Fruit fly (Drosophila melanogaster) whole organism, prepupa: ENCODE data around the gene CG5853.

Experiments used
- Blimp-1 ChIP-seq: fragments of 200-800 bp; sonication (Bioruptor generic); optimal IDR thresholded peaks from 3 replicates; lab custom pipeline; 2017; ENCODE audit warnings: missing biosample characterization, missing genetic modification characterization, mild to moderate bottlenecking, moderate library complexity, missing genetic modification reagents
- CG10631 ChIP-seq: fragments of 200-800 bp; sonication (Bioruptor generic); optimal IDR thresholded peaks from 2 replicates; lab custom pipeline; 2016; ENCODE audit warnings: missing biosample characterization, missing genetic modification characterization
- CG11294 ChIP-seq: fragments of 200-800 bp; sonication (Bioruptor generic); IDR thresholded peaks from 2 replicates; pipeline ENCODE4 v1.3.6; 2022; ENCODE audit warnings: missing biosample characterization, missing genetic modification characterization
- CG11762 ChIP-seq: fragments of 200-800 bp; sonication (Bioruptor generic); optimal IDR thresholded peaks from 3 replicates; lab custom pipeline; 2016; ENCODE audit warnings: missing biosample characterization, missing genetic modification characterization; ENCODE audit not compliant: insufficient read depth
- CG11902 ChIP-seq: fragments of 200-800 bp; sonication (Bioruptor generic); optimal IDR thresholded peaks from 3 replicates; lab custom pipeline; 2016; ENCODE audit warnings: missing biosample characterization, missing genetic modification characterization
- CG15336 ChIP-seq: fragments of 200-800 bp; sonication (Bioruptor generic); IDR thresholded peaks from 2 replicates; pipeline ENCODE4 v1.3.6; 2022; ENCODE audit warnings: missing biosample characterization, missing genetic modification characterization
- CG1621 ChIP-seq: fragments of 200-800 bp; sonication (Bioruptor generic); optimal IDR thresholded peaks from 3 replicates; lab custom pipeline; 2018; ENCODE audit warnings: missing biosample characterization, mild to moderate bottlenecking, missing genetic modification characterization
- CG16779 ChIP-seq: fragments of 200-800 bp; sonication (Bioruptor generic); optimal IDR thresholded peaks from 3 replicates; lab custom pipeline; 2017; ENCODE audit warnings: missing biosample characterization, mild to moderate bottlenecking, missing genetic modification characterization
- CG3032 ChIP-seq: fragments of 200-800 bp; optimal IDR thresholded peaks from 2 replicates; lab custom pipeline; 2019; ENCODE audit warnings: missing biosample characterization, mild to moderate bottlenecking, missing genetic modification characterization, moderate library complexity
- CG31627 ChIP-seq: fragments of 200-800 bp; sonication (Bioruptor generic); optimal IDR thresholded peaks from 3 replicates; lab custom pipeline; 2016; ENCODE audit warnings: missing biosample characterization, missing genetic modification characterization
- CG32006 ChIP-seq: fragments of 200-800 bp; sonication (Bioruptor generic); optimal IDR thresholded peaks from 3 replicates; lab custom pipeline; 2017; ENCODE audit warnings: missing biosample characterization, mild to moderate bottlenecking, missing genetic modification characterization
- CG34406 ChIP-seq: fragments of 200-800 bp; sonication (Bioruptor generic); optimal IDR thresholded peaks from 3 replicates; lab custom pipeline; 2016; ENCODE audit warnings: missing biosample characterization, missing genetic modification characterization
- CG3919 ChIP-seq: fragments of 200-800 bp; sonication (Bioruptor generic); optimal IDR thresholded peaks from 3 replicates; lab custom pipeline; 2016; ENCODE audit warnings: missing biosample characterization, missing genetic modification characterization
- CG6276 ChIP-seq: fragments of 200-800 bp; sonication (Bioruptor generic); optimal IDR thresholded peaks from 2 replicates; lab custom pipeline; 2017; ENCODE audit warnings: missing biosample characterization, mild to moderate bottlenecking, missing genetic modification characterization
- CG6792 ChIP-seq: fragments of 200-800 bp; sonication (Bioruptor generic); optimal IDR thresholded peaks from 3 replicates; lab custom pipeline; 2016; ENCODE audit warnings: missing biosample characterization, missing genetic modification characterization
- CG6808 ChIP-seq: fragments of 200-800 bp; sonication (Bioruptor generic); optimal IDR thresholded peaks from 3 replicates; lab custom pipeline; 2017; ENCODE audit warnings: missing biosample characterization, missing genetic modification characterization, mild to moderate bottlenecking, moderate library complexity, missing genetic modification reagents
- CG6854 ChIP-seq: fragments of 200-800 bp; sonication (Bioruptor generic); optimal IDR thresholded peaks from 2 replicates; lab custom pipeline; 2017; ENCODE audit warnings: missing biosample characterization, mild to moderate bottlenecking, missing genetic modification characterization
- CG8119 ChIP-seq: fragments of 200-800 bp; sonication (Bioruptor generic); IDR thresholded peaks from 3 replicates; pipeline ENCODE4 v1.3.6; 2022; ENCODE audit warnings: missing biosample characterization, missing genetic modification characterization
- CG8319 ChIP-seq: fragments of 200-800 bp; sonication (Bioruptor generic); optimal IDR thresholded peaks from 3 replicates; lab custom pipeline; 2016; ENCODE audit warnings: missing biosample characterization, missing genetic modification characterization
- CG8632 ChIP-seq: fragments of 200-800 bp; sonication (Bioruptor generic); optimal IDR thresholded peaks from 3 replicates; lab custom pipeline; 2016; ENCODE audit warnings: missing biosample characterization, missing genetic modification characterization
- Eip75B ChIP-seq: fragments of 200-800 bp; sonication (Bioruptor generic); optimal IDR thresholded peaks from 3 replicates; lab custom pipeline; 2016; ENCODE audit warnings: missing biosample characterization, missing genetic modification characterization
- Eip78C ChIP-seq: fragments of 200-800 bp; sonication (Bioruptor generic); peaks from one replicate; lab custom pipeline; 2016; ENCODE audit warnings: missing biosample characterization, missing genetic modification characterization
- Eip93F ChIP-seq: fragments of 200-800 bp; sonication (Bioruptor generic); optimal IDR thresholded peaks from 2 replicates; lab custom pipeline; 2016; ENCODE audit warnings: missing biosample characterization, mild to moderate bottlenecking, missing genetic modification characterization
- Ets21C ChIP-seq: fragments of 200-800 bp; sonication (Bioruptor generic); optimal IDR thresholded peaks from 3 replicates; lab custom pipeline; 2016; ENCODE audit warnings: missing biosample characterization, missing genetic modification characterization
- Hr38 ChIP-seq: sonication (Bioruptor generic); optimal IDR thresholded peaks from 2 replicates; lab custom pipeline; 2016; ENCODE audit warnings: missing biosample characterization, missing genetic modification characterization
- Hr39 ChIP-seq: fragments of 200-800 bp; sonication (Bioruptor generic); optimal IDR thresholded peaks from 2 replicates; lab custom pipeline; 2016; ENCODE audit warnings: missing biosample characterization, missing genetic modification characterization
- Hr4 ChIP-seq: fragments of 200-800 bp; sonication (Bioruptor generic); optimal IDR thresholded peaks from 3 replicates; lab custom pipeline; 2016; ENCODE audit warnings: missing biosample characterization, missing genetic modification characterization
- Lpt ChIP-seq: fragments of 200-800 bp; sonication (Bioruptor generic); optimal IDR thresholded peaks from 3 replicates; lab custom pipeline; 2016; ENCODE audit warnings: missing biosample characterization, missing genetic modification characterization
- Met ChIP-seq: fragments of 200-800 bp; sonication (Bioruptor generic); optimal IDR thresholded peaks from 3 replicates; lab custom pipeline; 2016; ENCODE audit warnings: missing biosample characterization, missing genetic modification characterization
- OdsH ChIP-seq: fragments of 200-800 bp; sonication (Bioruptor generic); optimal IDR thresholded peaks from 3 replicates; lab custom pipeline; 2016; ENCODE audit warnings: missing biosample characterization, missing genetic modification characterization
- Smox ChIP-seq: fragments of 200-800 bp; sonication (Bioruptor generic); optimal IDR thresholded peaks from 3 replicates; lab custom pipeline; 2016; ENCODE audit warnings: missing biosample characterization, missing genetic modification characterization
- Sox102F ChIP-seq: fragments of 200-800 bp; sonication (Bioruptor generic); optimal IDR thresholded peaks from 2 replicates; lab custom pipeline; 2016; ENCODE audit warnings: missing biosample characterization, mild to moderate bottlenecking, missing genetic modification characterization
- Sox14 ChIP-seq: fragments of 200-800 bp; sonication (Bioruptor generic); optimal IDR thresholded peaks from 3 replicates; lab custom pipeline; 2016; ENCODE audit warnings: missing biosample characterization, missing genetic modification characterization
- Sox15 ChIP-seq: fragments of 200-800 bp; sonication (Bioruptor generic); optimal IDR thresholded peaks from 3 replicates; lab custom pipeline; 2016; ENCODE audit warnings: missing biosample characterization, missing genetic modification characterization
- achi ChIP-seq: fragments of 200-800 bp; sonication (Bioruptor generic); optimal IDR thresholded peaks from 3 replicates; lab custom pipeline; 2016; ENCODE audit warnings: missing biosample characterization, missing genetic modification characterization
- acj6 ChIP-seq: fragments of 200-800 bp; sonication (Bioruptor generic); optimal IDR thresholded peaks from 3 replicates; lab custom pipeline; 2016; ENCODE audit warnings: missing biosample characterization, missing genetic modification characterization
- cyc ChIP-seq: fragments of 200-800 bp; sonication (Bioruptor generic); optimal IDR thresholded peaks from 3 replicates; lab custom pipeline; 2016; ENCODE audit warnings: missing biosample characterization, missing genetic modification characterization
- dac ChIP-seq: fragments of 200-800 bp; sonication (Bioruptor generic); optimal IDR thresholded peaks from 2 replicates; lab custom pipeline; 2017; ENCODE audit warnings: missing biosample characterization, mild to moderate bottlenecking, missing genetic modification characterization
- dsx ChIP-seq: fragments of 200-800 bp; optimal IDR thresholded peaks from 3 replicates; lab custom pipeline; 2019; ENCODE audit warnings: missing biosample characterization, mild to moderate bottlenecking, missing genetic modification characterization, moderate library complexity; ENCODE audit not compliant: poor library complexity, severe bottlenecking
- eg ChIP-seq: fragments of 200-800 bp; sonication (Bioruptor generic); IDR thresholded peaks from 3 replicates; pipeline ENCODE4 v1.3.6; 2022; ENCODE audit warnings: missing biosample characterization, missing genetic modification characterization
- esn ChIP-seq: fragments of 200-800 bp; sonication (Bioruptor generic); optimal IDR thresholded peaks from 2 replicates; lab custom pipeline; 2016; ENCODE audit warnings: missing biosample characterization, mild to moderate bottlenecking, missing genetic modification characterization, moderate library complexity
- fd85E ChIP-seq: fragments of 200-800 bp; sonication (Bioruptor generic); optimal IDR thresholded peaks from 3 replicates; lab custom pipeline; 2016; ENCODE audit warnings: missing biosample characterization, missing genetic modification characterization
- fkh ChIP-seq: fragments of 200-800 bp; sonication (Bioruptor generic); optimal IDR thresholded peaks from 3 replicates; lab custom pipeline; 2017; ENCODE audit warnings: missing biosample characterization, mild to moderate bottlenecking, missing genetic modification characterization, moderate library complexity
- net ChIP-seq: fragments of 200-800 bp; sonication (Bioruptor generic); optimal IDR thresholded peaks from 3 replicates; lab custom pipeline; 2016; ENCODE audit warnings: missing biosample characterization, missing genetic modification characterization
- pdm3 ChIP-seq: fragments of 200-800 bp; sonication (Bioruptor generic); optimal IDR thresholded peaks from 3 replicates; lab custom pipeline; 2016; ENCODE audit warnings: missing biosample characterization, missing genetic modification characterization
- salr ChIP-seq, 2 experiments: fragments of 200-800 bp; sonication (Bioruptor generic); optimal IDR thresholded peaks; 3 replicates each; lab custom pipeline; 2016 to 2018; ENCODE audit warnings: missing biosample characterization in 2 of 2, missing genetic modification characterization in 2 of 2, mild to moderate bottlenecking in 1 of 2
- ss ChIP-seq, 2 experiments: fragments of 200-800 bp; sonication (Bioruptor generic); optimal IDR thresholded peaks; 2 replicates in 1 of 2; 3 replicates in 1 of 2; lab custom pipeline; 2017 to 2018; ENCODE audit warnings: mild to moderate bottlenecking in 2 of 2, missing biosample characterization in 2 of 2, missing genetic modification characterization in 2 of 2, moderate library complexity in 1 of 2
- svp ChIP-seq: fragments of 200-800 bp; sonication (Bioruptor generic); peaks from one replicate; lab custom pipeline; 2016; ENCODE audit warnings: missing biosample characterization, missing genetic modification characterization
- topi ChIP-seq: fragments of 200-800 bp; sonication (Bioruptor generic); optimal IDR thresholded peaks from 3 replicates; lab custom pipeline; 2016; ENCODE audit warnings: missing biosample characterization, missing genetic modification characterization
- vri ChIP-seq: fragments of 200-800 bp; sonication (Bioruptor generic); optimal IDR thresholded peaks from 3 replicates; lab custom pipeline; 2016; ENCODE audit warnings: missing biosample characterization, mild to moderate bottlenecking, missing genetic modification characterization

The CG5853 gene

DNA sequence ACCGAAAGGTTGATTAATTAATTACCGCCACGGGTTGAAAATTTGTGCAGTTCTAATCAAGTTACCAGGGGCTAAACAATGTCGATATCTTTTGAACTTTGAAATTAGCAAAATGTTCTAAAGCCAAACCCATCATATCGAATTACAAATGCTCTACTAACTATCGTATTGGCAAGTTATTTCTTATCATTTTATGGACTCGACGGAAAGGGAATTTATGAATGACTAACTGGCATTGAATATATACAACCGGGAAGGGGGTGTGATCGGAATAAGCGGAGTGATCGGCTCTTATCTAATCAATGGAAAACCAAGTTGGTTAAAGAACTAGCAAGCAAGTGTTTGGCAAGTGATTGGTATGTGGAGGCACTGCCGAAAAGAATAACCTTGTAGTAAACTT is 3.9 kb downstream of the CG5853 start:
- TF ChIP-seq Eip78C (GFP tag; lab: Kevin White, UChicago) (peak; percentile 55), Ets21C (no peak), vri (GFP tag; lab: Kevin White, UChicago) (peak; percentile 74)

DNA sequence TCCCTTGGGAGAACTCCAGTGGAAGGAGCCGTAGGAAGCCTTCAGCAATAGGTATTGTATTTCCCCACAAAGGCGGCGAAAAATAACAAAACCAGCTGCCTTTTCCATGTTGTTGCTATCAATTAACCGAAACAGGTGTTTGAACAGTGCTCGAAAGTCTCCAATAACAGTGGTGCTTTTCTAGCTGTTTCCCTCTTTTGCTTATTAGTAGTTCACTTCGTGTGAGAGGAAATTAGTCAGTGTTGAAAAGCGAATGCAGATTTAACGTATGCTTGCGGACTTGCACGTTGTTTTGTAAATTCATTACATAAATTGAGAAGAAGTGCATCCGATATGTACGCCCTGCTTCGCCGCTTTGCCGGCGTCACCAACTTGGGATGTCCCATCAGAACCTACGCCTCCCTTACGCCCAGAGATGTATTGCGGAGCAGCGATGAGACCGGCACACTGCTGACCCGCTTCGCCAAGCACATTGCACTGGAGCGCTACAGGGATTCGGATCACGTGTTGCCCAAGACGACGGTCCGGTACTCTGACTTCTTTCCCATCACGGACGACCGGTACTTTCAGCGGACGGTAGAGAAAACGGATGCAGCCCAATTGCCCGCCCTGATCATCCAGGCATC is 8.7 kb downstream of the CG5853 start, which contains the start of the genes Datp and CG4619:
Datp (minus strand) TSS at position 160 of the 626 bp plus-strand sequence.
CG4619 (plus strand) TSS at position 233 of the 626 bp plus-strand sequence.
- TF ChIP-seq Hr4 (no peak), Hr38 (GFP tag; lab: Kevin White, UChicago) (no peak), Eip78C (GFP tag; lab: Kevin White, UChicago) (peak; percentile 74), Blimp-1 (GFP tag; lab: Kevin White, UChicago) (no peak), cyc (peak; percentile 42), CG8119 (GFP tag; lab: Robert Waterston, UW) (no peak), Met (GFP tag; lab: Kevin White, UChicago) (no peak), CG3032 (tag; lab: Kevin White, UChicago) (no peak), CG6792 (GFP tag; lab: Kevin White, UChicago) (no peak), CG32006 (no peak), CG6808 (GFP tag; lab: Kevin White, UChicago) (no peak), Lpt (no peak), fkh (no peak), salr (GFP tag; optimal IDR thresholded peaks at IDR 0.05; lab: Kevin White, UChicago) (no peak), CG8632 (GFP tag; lab: Kevin White, UChicago) (no peak), Hr39 (no peak), Ets21C (no peak), vri (GFP tag; lab: Kevin White, UChicago) (peak; percentile 59), Eip93F (no peak), CG11294 (GFP tag; lab: Robert Waterston, UW) (no peak), acj6 (GFP tag; lab: Kevin White, UChicago) (no peak), CG11762 (GFP tag; lab: Kevin White, UChicago) (peak; percentile 29), CG1621 (tag; lab: Kevin White, UChicago) (no peak), CG10631 (no peak), OdsH (GFP tag; lab: Kevin White, UChicago) (no peak), Smox (no peak), topi (GFP tag; lab: Kevin White, UChicago) (peak; percentile 40), CG6854 (no peak), Sox15 (GFP tag; lab: Kevin White, UChicago) (no peak), pdm3 (GFP tag; lab: Kevin White, UChicago) (no peak), CG16779 (tag; lab: Kevin White, UChicago) (no peak), dsx (no peak), CG34406 (GFP tag; lab: Kevin White, UChicago) (no peak), CG31627 (GFP tag; lab: Kevin White, UChicago) (peak; percentile 35), net (peak; percentile 39), svp (no peak), ss (GFP tag; optimal IDR thresholded peaks at IDR 0.05; lab: Kevin White, UChicago) (no peak), esn (GFP tag; lab: Kevin White, UChicago) (peak; percentile 58), Sox14 (GFP tag; lab: Kevin White, UChicago) (peak; percentile 2), CG11902 (GFP tag; lab: Kevin White, UChicago) (no peak), achi (no peak), eg (GFP tag; lab: Robert Waterston, UW) (peak; percentile 56; the same call in 1 of the 3 replicates), Sox102F (GFP tag; lab: Kevin White, UChicago) (no peak), dac (GFP tag; lab: Kevin White, UChicago) (no peak), CG15336 (GFP tag; lab: Robert Waterston, UW) (no peak), fd85E (no peak), CG8319 (GFP tag; lab: Kevin White, UChicago) (no peak), CG3919 (peak; percentile 61), CG6276 (GFP tag; lab: Kevin White, UChicago) (no peak), Eip75B (GFP tag; lab: Kevin White, UChicago) (no peak)
